Worm (Caenorhabditis elegans) whole organism, L4 larva: ENCODE measurements around the gene F58D2.2.

ENCODE experiments used
- D1046.2 ChIP-seq: fragments of 200-800 bp; sonication (Bioruptor generic); IDR thresholded peaks from 2 replicates; pipeline ENCODE4 v1.3.6; 2022; ENCODE audit warnings: missing genetic modification characterization, missing compliant biosample characterization
- F49E8.2 ChIP-seq: sonication (generic microtip); optimal IDR thresholded peaks from 2 replicates; lab custom pipeline; 2016; ENCODE audit warnings: missing compliant biosample characterization, mild to moderate bottlenecking, missing genetic modification characterization, borderline replicate concordance
- ZK337.2 ChIP-seq: fragments of 200-800 bp; sonication (Bioruptor generic); IDR thresholded peaks from 2 replicates; pipeline ENCODE4 v1.3.6; 2022; ENCODE audit warnings: missing genetic modification reagents, missing genetic modification characterization, missing compliant biosample characterization
- ZK546.5 ChIP-seq, 2 experiments: sonication (generic microtip); optimal IDR thresholded peaks; 2 replicates each; lab custom pipeline; 2017; ENCODE audit warnings: missing biosample characterization in 2 of 2, missing genetic modification characterization in 2 of 2
- aha-1 ChIP-seq: fragments of 150-350 bp; peaks from one replicate; lab custom pipeline; 2014; ENCODE audit warnings: missing biosample characterization, missing genetic modification characterization
- arid-1 ChIP-seq: fragments of 200-800 bp; sonication (Bioruptor generic); conservative IDR thresholded peaks from 2 replicates; pipeline ENCODE4 v1.3.6; 2022; ENCODE audit warnings: missing genetic modification reagents, missing genetic modification characterization, missing compliant biosample characterization
- attf-4 ChIP-seq: sonication (generic microtip); optimal IDR thresholded peaks from 3 replicates; lab custom pipeline; 2017; ENCODE audit warnings: missing biosample characterization, missing genetic modification characterization
- ceh-20 ChIP-seq: fragments of 200-800 bp; sonication (Bioruptor generic); IDR thresholded peaks from 2 replicates; pipeline ENCODE4 v1.3.6; 2022; ENCODE audit warnings: missing genetic modification reagents, missing genetic modification characterization, missing compliant biosample characterization
- ceh-28 ChIP-seq: fragments of 150-350 bp; optimal IDR thresholded peaks from 2 replicates; lab custom pipeline; 2014; ENCODE audit warnings: missing biosample characterization, missing genetic modification reagents, missing genetic modification characterization
- ceh-32 ChIP-seq: sonication (generic microtip); optimal IDR thresholded peaks from 2 replicates; lab custom pipeline; 2016; ENCODE audit warnings: mild to moderate bottlenecking, missing genetic modification characterization, missing compliant biosample characterization; ENCODE audit not compliant: poor library complexity
- ceh-44 ChIP-seq: fragments of 200-800 bp; sonication (Bioruptor generic); IDR thresholded peaks from 2 replicates; pipeline ENCODE4 v1.3.6; 2022; ENCODE audit warnings: missing genetic modification reagents, missing genetic modification characterization, missing compliant biosample characterization
- cey-2 ChIP-seq: sonication (generic microtip); optimal IDR thresholded peaks from 3 replicates; lab custom pipeline; 2017; ENCODE audit warnings: missing genetic modification characterization, mild to moderate bottlenecking, missing compliant biosample characterization, antibody characterized with exemption, borderline replicate concordance; ENCODE audit not compliant: insufficient read depth
- ctbp-1 ChIP-seq: fragments of 200-800 bp; sonication (Bioruptor generic); IDR thresholded peaks from 2 replicates; pipeline ENCODE4 v1.3.6; 2022; ENCODE audit warnings: missing genetic modification reagents, missing genetic modification characterization, missing compliant biosample characterization
- egl-27 ChIP-seq: sonication (generic microtip); optimal IDR thresholded peaks from 3 replicates; lab custom pipeline; 2017; ENCODE audit warnings: missing biosample characterization, missing genetic modification reagents, missing genetic modification characterization
- egl-43 ChIP-seq: fragments of 200-800 bp; sonication (Bioruptor generic); IDR thresholded peaks from 2 replicates; pipeline ENCODE4 v1.3.6; 2022; ENCODE audit warnings: missing genetic modification reagents, missing genetic modification characterization, missing compliant biosample characterization
- fkh-10 ChIP-seq: fragments of 150-350 bp; optimal IDR thresholded peaks from 2 replicates; lab custom pipeline; 2014; ENCODE audit warnings: missing biosample characterization, missing genetic modification reagents, missing genetic modification characterization
- fos-1 ChIP-seq: fragments of 150-350 bp; optimal IDR thresholded peaks from 2 replicates; lab custom pipeline; 2014; ENCODE audit warnings: missing biosample characterization, missing genetic modification characterization
- hif-1 ChIP-seq, 2 experiments: sonication (generic microtip); optimal IDR thresholded peaks; 2 replicates each; lab custom pipeline; 2016 to 2017; ENCODE audit warnings: missing compliant biosample characterization in 2 of 2, missing genetic modification characterization in 2 of 2, missing genetic modification reagents in 2 of 2, missing genotype in 2 of 2, mild to moderate bottlenecking in 1 of 2
- lir-3 ChIP-seq: sonication (generic microtip); optimal IDR thresholded peaks from 2 replicates; lab custom pipeline; 2016; ENCODE audit warnings: mild to moderate bottlenecking, missing genetic modification characterization, missing compliant biosample characterization
- madf-5 ChIP-seq, 2 experiments: fragments of 200-800 bp; sonication (Bioruptor generic); IDR thresholded peaks; 2 replicates each; pipeline ENCODE4 v1.3.6; 2022; ENCODE audit warnings: missing compliant biosample characterization in 2 of 2, missing genetic modification characterization in 2 of 2
- mdl-1 ChIP-seq, 2 experiments: fragments of 150-350 bp in 1 of 2; sonication (generic microtip) in 1 of 2; optimal IDR thresholded peaks; 2 replicates each; lab custom pipeline; 2014 to 2017; ENCODE audit warnings: missing biosample characterization in 2 of 2, missing genetic modification characterization in 2 of 2
- mep-1 ChIP-seq: fragments of 150-350 bp; sonication (generic microtip); optimal IDR thresholded peaks from 3 replicates; lab custom pipeline; 2014; ENCODE audit warnings: missing biosample characterization, missing genetic modification characterization
- mxl-2 ChIP-seq: fragments of 200-800 bp; sonication (Bioruptor generic); conservative IDR thresholded peaks from 2 replicates; pipeline ENCODE4 v1.3.6; 2022; ENCODE audit warnings: missing genetic modification reagents, missing genetic modification characterization, missing compliant biosample characterization
- nhr-11 ChIP-seq: fragments of 150-350 bp; optimal IDR thresholded peaks from 2 replicates; lab custom pipeline; 2014; ENCODE audit warnings: missing biosample characterization, missing genetic modification characterization
- nhr-111 ChIP-seq: fragments of 200-800 bp; sonication (Bioruptor generic); optimal IDR thresholded peaks from 2 replicates; lab custom pipeline; 2018; ENCODE audit warnings: mild to moderate bottlenecking, missing genetic modification characterization, missing compliant biosample characterization
- nhr-25 ChIP-seq: sonication (generic microtip); optimal IDR thresholded peaks from 2 replicates; lab custom pipeline; 2017; ENCODE audit warnings: missing genetic modification characterization, mild to moderate bottlenecking, missing compliant biosample characterization, antibody characterized with exemption, moderate library complexity, borderline replicate concordance; ENCODE audit not compliant: insufficient read depth
- nhr-28 ChIP-seq: fragments of 150-350 bp; optimal IDR thresholded peaks from 2 replicates; lab custom pipeline; 2014; ENCODE audit warnings: missing biosample characterization, missing genetic modification characterization
- nhr-41 ChIP-seq: fragments of 200-800 bp; sonication (Bioruptor generic); IDR thresholded peaks from 2 replicates; pipeline ENCODE4 v1.3.6; 2022; ENCODE audit warnings: missing genetic modification reagents, missing genetic modification characterization, missing compliant biosample characterization
- php-3 ChIP-seq: fragments of 200-800 bp; sonication (Bioruptor generic); IDR thresholded peaks from 2 replicates; pipeline ENCODE4 v1.3.6; 2022; ENCODE audit warnings: missing genetic modification reagents, missing genetic modification characterization, missing compliant biosample characterization
- rbr-2 ChIP-seq: sonication (generic microtip); optimal IDR thresholded peaks from 2 replicates; lab custom pipeline; 2016; ENCODE audit warnings: missing genotype, missing genetic modification characterization, missing compliant biosample characterization
- set-16 ChIP-seq: fragments of 200-800 bp; sonication (Bioruptor generic); IDR thresholded peaks from 2 replicates; pipeline ENCODE4 v1.3.6; 2022; ENCODE audit warnings: missing genetic modification reagents, missing genetic modification characterization, missing compliant biosample characterization
- snpc-1.2 ChIP-seq: fragments of 200-800 bp; sonication (Bioruptor generic); IDR thresholded peaks from 2 replicates; pipeline ENCODE4 v1.3.6; 2022; ENCODE audit warnings: missing genetic modification reagents, missing genetic modification characterization, missing compliant biosample characterization
- unc-130 ChIP-seq: sonication (generic microtip); optimal IDR thresholded peaks from 2 replicates; lab custom pipeline; 2016; ENCODE audit warnings: missing genetic modification reagents, missing genetic modification characterization, missing compliant biosample characterization
- unc-39 ChIP-seq: sonication (generic microtip); optimal IDR thresholded peaks from 2 replicates; lab custom pipeline; 2017; ENCODE audit warnings: missing biosample characterization, missing genetic modification characterization
- unc-62 ChIP-seq, 3 experiments: fragments of 150-350 bp in 1 of 3; sonication (generic microtip); optimal IDR thresholded peaks in 2 of 3; peaks in 1 of 3; 1 replicate in 1 of 3; 2 replicates in 2 of 3; lab custom pipeline; 2014 to 2017; ENCODE audit warnings: missing biosample characterization in 3 of 3, missing genetic modification characterization in 3 of 3, missing genetic modification reagents in 3 of 3, missing genotype in 1 of 3

The F58D2.2 gene

DNA sequence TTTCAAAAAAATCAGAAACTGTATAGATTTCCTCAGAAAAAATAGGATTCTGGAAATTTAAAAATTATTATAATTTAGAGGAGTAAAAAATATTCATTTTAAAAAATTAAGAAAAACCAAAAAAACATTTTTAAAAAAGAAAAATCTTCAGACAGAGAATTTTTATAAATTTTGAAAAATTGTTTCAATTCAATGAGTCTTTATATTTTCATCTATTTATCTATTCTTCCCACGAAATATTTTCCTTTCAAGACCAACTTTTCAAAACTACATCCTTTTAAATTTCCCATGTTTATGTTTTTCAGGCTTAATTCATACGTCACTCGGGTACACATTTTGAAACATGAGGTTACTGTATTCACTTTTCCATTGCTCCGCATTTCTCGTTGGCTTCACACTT is 19.3 kb upstream of the F58D2.2 start, which contains the start of gene nas-14:
nas-14 (plus strand) TSS at position 301 of the 400 bp plus-strand sequence.
- no peak for TF ChIP-seq set-16 (GFP tag; lab: Robert Waterston, UW)
- no peak for TF ChIP-seq unc-130 (GFP tag; lab: Kevin White, UChicago)
- no peak for TF ChIP-seq egl-43 (GFP tag; lab: Robert Waterston, UW)
- TF ChIP-seq madf-5 (GFP tag; IDR thresholded peaks at IDR 0.05; lab: Robert Waterston, UW) = no peak
- TF ChIP-seq fkh-10 (GFP tag; lab: Kevin White, UChicago) = no peak
- no peak for TF ChIP-seq D1046.2 (GFP tag; lab: Robert Waterston, UW)
- no peak for TF ChIP-seq ceh-44 (GFP tag; lab: Robert Waterston, UW)
- no peak for TF ChIP-seq hif-1 (tag; optimal IDR thresholded peaks at IDR 0.05; lab: Kevin White, UChicago)
- TF ChIP-seq lir-3 (tag; lab: Kevin White, UChicago) = no peak
- TF ChIP-seq mep-1 (tag; lab: Kevin White, UChicago) = no peak
- no peak for TF ChIP-seq nhr-11 (tag; lab: Kevin White, UChicago)
- no peak for TF ChIP-seq ceh-20
- no peak for TF ChIP-seq egl-27 (tag; lab: Kevin White, UChicago)
- no peak for TF ChIP-seq rbr-2 (tag; lab: Kevin White, UChicago)
- TF ChIP-seq ZK337.2 (GFP tag; lab: Robert Waterston, UW) = no peak
- TF ChIP-seq, all 104 proteins: peak for 0

DNA sequence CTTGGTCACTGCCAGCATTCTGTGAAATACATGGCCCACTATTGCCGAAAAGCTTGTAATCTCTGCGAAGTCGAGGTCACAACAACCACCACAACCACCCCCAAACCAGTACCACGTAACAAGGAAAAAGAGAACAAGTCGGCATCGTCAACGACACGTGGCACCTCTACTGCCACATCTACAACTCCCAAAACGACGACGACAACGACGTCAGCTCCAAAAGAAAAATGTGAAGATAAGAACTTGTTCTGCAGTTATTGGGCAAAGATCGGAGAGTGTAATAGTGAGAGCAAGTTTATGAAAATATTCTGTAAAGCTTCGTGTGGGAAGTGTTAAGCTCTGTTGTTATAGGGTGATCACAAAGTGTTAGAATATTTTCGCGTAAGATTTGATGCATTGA is 16.2 kb upstream of the F58D2.2 start:
- TF ChIP-seq unc-39 (tag; lab: Kevin White, UChicago) (no peak), nhr-111 (no peak), unc-62 (GFP tag; optimal IDR thresholded peaks at IDR 0.05 in 1 of 2; lab: Kevin White, UChicago) (peak in 1 of 2 experiments; percentile 97), unc-62 (tag; optimal IDR thresholded peaks at IDR 0.05; lab: Kevin White, UChicago) (no peak), ceh-32 (tag; lab: Kevin White, UChicago) (no peak)

DNA sequence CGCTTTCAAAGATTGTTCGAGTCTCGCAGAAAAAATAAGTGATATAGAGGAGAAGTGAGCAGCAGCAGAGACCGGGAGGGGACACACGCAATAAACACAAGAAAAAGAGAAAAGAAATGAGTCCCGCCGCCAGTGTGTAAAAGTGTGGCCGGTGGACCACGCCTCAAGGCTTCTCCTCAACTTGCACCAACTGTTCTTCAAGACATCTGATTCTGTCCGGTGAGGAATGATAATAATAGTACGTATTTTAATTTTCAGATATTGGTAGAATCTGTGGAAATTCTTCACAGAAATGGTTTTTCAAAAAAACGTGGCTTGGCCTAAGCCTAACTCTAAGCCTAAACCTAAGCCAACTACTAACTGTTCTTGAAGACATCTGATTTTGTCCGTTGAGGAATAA is 10.3 kb upstream of the F58D2.2 start, which contains the start of gene lev-1:
lev-1 (minus strand) TSS at position 101 of the 400 bp plus-strand sequence.
- peak; percentile 4 for TF ChIP-seq aha-1 (tag; lab: Kevin White, UChicago)
- no peak for TF ChIP-seq cey-2 (tag; lab: Kevin White, UChicago)
- TF ChIP-seq arid-1 (GFP tag; lab: Robert Waterston, UW) = no peak
- TF ChIP-seq unc-62 (GFP tag; optimal IDR thresholded peaks at IDR 0.05 in 1 of 2; lab: Kevin White, UChicago) = peak in 1 of 2 experiments; percentile 76
- no peak for TF ChIP-seq unc-62 (tag; optimal IDR thresholded peaks at IDR 0.05; lab: Kevin White, UChicago)
- TF ChIP-seq nhr-28 (tag; lab: Kevin White, UChicago) = no peak

DNA sequence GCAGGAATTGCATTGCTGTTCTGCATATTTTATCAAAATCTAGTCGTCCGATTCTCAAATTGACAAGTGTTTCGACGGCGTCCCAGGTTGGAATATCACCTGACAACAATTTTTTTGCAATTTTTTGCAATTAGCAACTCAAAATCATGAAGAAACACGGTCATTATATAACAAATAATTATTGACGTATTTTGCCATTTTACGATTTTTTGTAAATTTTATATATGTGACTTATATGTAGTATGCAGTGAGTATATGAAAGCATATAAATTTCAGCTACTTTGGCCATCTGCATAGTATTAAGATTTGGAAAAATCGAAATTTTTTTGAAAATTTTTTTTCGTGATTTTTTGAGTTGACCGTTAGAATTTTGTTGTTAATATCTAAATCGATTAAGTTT is 8.8 kb upstream of the F58D2.2 start, which contains the start of gene F58D2.3:
F58D2.3 (minus strand) TSS at position 101 of the 400 bp plus-strand sequence.
- TF ChIP-seq php-3 (GFP tag; lab: Robert Waterston, UW) (no peak), ceh-28 (tag; lab: Kevin White, UChicago) (no peak), ZK546.5 (tag; optimal IDR thresholded peaks at IDR 0.05; lab: Kevin White, UChicago) (no peak), mxl-2 (GFP tag; lab: Robert Waterston, UW) (no peak), mdl-1 (tag; optimal IDR thresholded peaks at IDR 0.05; lab: Kevin White, UChicago) (no peak), nhr-25 (tag; lab: Kevin White, UChicago) (no peak), set-16 (GFP tag; lab: Robert Waterston, UW) (no peak), F49E8.2 (tag; lab: Kevin White, UChicago) (no peak), ctbp-1 (GFP tag; lab: Robert Waterston, UW) (no peak), fos-1 (tag; lab: Kevin White, UChicago) (no peak), hif-1 (tag; optimal IDR thresholded peaks at IDR 0.05; lab: Kevin White, UChicago) (no peak), lir-3 (tag; lab: Kevin White, UChicago) (no peak), nhr-41 (GFP tag; lab: Robert Waterston, UW) (no peak), attf-4 (tag; lab: Kevin White, UChicago) (no peak), snpc-1.2 (GFP tag; lab: Robert Waterston, UW) (no peak), ceh-32 (tag; lab: Kevin White, UChicago) (no peak)
